Fruit fly (Drosophila melanogaster) whole organism, embryonic: ENCODE measurements around the gene CG33784.

Experiments used
- Aef1 ChIP-seq: fragments of 200-800 bp; sonication (Bioruptor generic); IDR thresholded peaks from 3 replicates; pipeline ENCODE4 v1.3.6; 2022; ENCODE audit warnings: missing biosample characterization, missing genetic modification characterization
- Atf6 ChIP-seq: fragments of 200-800 bp; sonication (Bioruptor generic); IDR thresholded peaks from 2 replicates; pipeline ENCODE4 v1.3.6; 2022; ENCODE audit warnings: missing biosample characterization, missing genetic modification characterization
- B-H1 ChIP-seq: fragments of 200-800 bp; sonication (Bioruptor generic); IDR thresholded peaks from 3 replicates; pipeline ENCODE4 v1.3.6; 2022; ENCODE audit warnings: missing biosample characterization, missing genetic modification characterization
- CG10267 ChIP-seq: fragments of 200-800 bp; sonication (Bioruptor generic); optimal IDR thresholded peaks from 2 replicates; lab custom pipeline; 2018; ENCODE audit warnings: missing biosample characterization, mild to moderate bottlenecking, missing genetic modification characterization, moderate library complexity
- CG10565 ChIP-seq: fragments of 200-800 bp; sonication (Bioruptor generic); optimal IDR thresholded peaks from 3 replicates; lab custom pipeline; 2016; ENCODE audit warnings: missing biosample characterization, mild to moderate bottlenecking, missing genetic modification characterization
- CG10654 ChIP-seq: fragments of 200-800 bp; sonication (Bioruptor generic); optimal IDR thresholded peaks from 2 replicates; lab custom pipeline; 2016; ENCODE audit warnings: missing biosample characterization, missing genetic modification characterization
- CG11696 ChIP-seq: fragments of 200-800 bp; sonication (Bioruptor generic); IDR thresholded peaks from 2 replicates; pipeline ENCODE4 v1.3.6; 2022; ENCODE audit warnings: missing biosample characterization, missing genetic modification characterization
- CG11723 ChIP-seq: fragments of 200-800 bp; sonication (Bioruptor generic); optimal IDR thresholded peaks from 2 replicates; lab custom pipeline; 2017; ENCODE audit warnings: missing biosample characterization, mild to moderate bottlenecking, missing genetic modification characterization
- CG1233 ChIP-seq: fragments of 200-800 bp; sonication (Bioruptor generic); optimal IDR thresholded peaks from 4 replicates; lab custom pipeline; 2018; ENCODE audit warnings: missing biosample characterization, mild to moderate bottlenecking, missing genetic modification characterization
- CG1602 ChIP-seq: fragments of 200-800 bp; sonication (Bioruptor generic); optimal IDR thresholded peaks from 3 replicates; lab custom pipeline; 2016; ENCODE audit warnings: missing biosample characterization, missing genetic modification characterization
- CG17912 ChIP-seq: fragments of 200-800 bp; sonication (Bioruptor generic); optimal IDR thresholded peaks from 2 replicates; lab custom pipeline; 2018; ENCODE audit warnings: missing biosample characterization, mild to moderate bottlenecking, missing genetic modification characterization
- CG18599 ChIP-seq: fragments of 200-800 bp; sonication (Bioruptor generic); optimal IDR thresholded peaks from 3 replicates; lab custom pipeline; 2017; ENCODE audit warnings: missing biosample characterization, missing genetic modification characterization, mild to moderate bottlenecking, moderate library complexity, missing genetic modification reagents
- CG2199 ChIP-seq: fragments of 200-800 bp; sonication (Bioruptor generic); IDR thresholded peaks from 3 replicates; pipeline ENCODE4 v1.3.6; 2022; ENCODE audit warnings: missing biosample characterization, missing genetic modification characterization
- CG2678 ChIP-seq: fragments of 200-800 bp; sonication (Bioruptor generic); optimal IDR thresholded peaks from 3 replicates; lab custom pipeline; 2019; ENCODE audit warnings: missing biosample characterization, mild to moderate bottlenecking, missing genetic modification characterization, moderate library complexity
- CG3995 ChIP-seq: fragments of 200-800 bp; sonication (Bioruptor generic); optimal IDR thresholded peaks from 3 replicates; lab custom pipeline; 2016; ENCODE audit warnings: missing biosample characterization, missing genetic modification characterization
- CG6813 ChIP-seq: fragments of 200-800 bp; sonication (Bioruptor generic); optimal IDR thresholded peaks from 2 replicates; lab custom pipeline; 2017; ENCODE audit warnings: missing biosample characterization, missing genetic modification characterization, mild to moderate bottlenecking, moderate library complexity, missing genetic modification reagents
- CG8765 ChIP-seq: fragments of 200-800 bp; sonication (Bioruptor generic); IDR thresholded peaks from 2 replicates; pipeline ENCODE4 v1.3.6; 2022; ENCODE audit warnings: missing biosample characterization, missing genetic modification characterization
- CG9437 ChIP-seq: fragments of 200-800 bp; sonication (Bioruptor generic); optimal IDR thresholded peaks from 2 replicates; lab custom pipeline; 2018; ENCODE audit warnings: missing biosample characterization, mild to moderate bottlenecking, missing genetic modification characterization
- CoRest ChIP-seq: fragments of 200-800 bp; sonication (Bioruptor generic); optimal IDR thresholded peaks from 3 replicates; lab custom pipeline; 2018; ENCODE audit warnings: missing biosample characterization, mild to moderate bottlenecking, missing genetic modification characterization, moderate library complexity
- Dip3 ChIP-seq: fragments of 200-800 bp; sonication (Bioruptor generic); optimal IDR thresholded peaks from 3 replicates; lab custom pipeline; 2016; ENCODE audit warnings: missing biosample characterization, missing genetic modification characterization
- ERR ChIP-seq: fragments of 200-800 bp; sonication (Bioruptor generic); optimal IDR thresholded peaks from 2 replicates; lab custom pipeline; 2016; ENCODE audit warnings: missing biosample characterization, missing genetic modification characterization
- GATAe ChIP-seq: fragments of 200-800 bp; sonication (Bioruptor generic); conservative IDR thresholded peaks from 2 replicates; pipeline ENCODE4 v1.3.6; 2022; ENCODE audit warnings: missing biosample characterization, missing genetic modification characterization
- HLH3B ChIP-seq: fragments of 200-800 bp; sonication (Bioruptor generic); IDR thresholded peaks from 2 replicates; pipeline ENCODE4 v1.3.6; 2022; ENCODE audit warnings: missing biosample characterization, missing genetic modification characterization
- Hr51 ChIP-seq, 2 experiments: fragments of 200-800 bp; sonication (Bioruptor generic); optimal IDR thresholded peaks; 2 replicates in 1 of 2; 3 replicates in 1 of 2; lab custom pipeline; 2016 to 2018; ENCODE audit warnings: missing biosample characterization in 2 of 2, missing genetic modification characterization in 2 of 2, mild to moderate bottlenecking in 1 of 2, moderate library complexity in 1 of 2
- Max ChIP-seq: fragments of 200-800 bp; sonication (Bioruptor generic); optimal IDR thresholded peaks from 2 replicates; lab custom pipeline; 2016; ENCODE audit warnings: missing biosample characterization, mild to moderate bottlenecking, missing genetic modification characterization
- Nf-YA ChIP-seq: fragments of 200-800 bp; sonication (Bioruptor generic); IDR thresholded peaks from 2 replicates; pipeline ENCODE4 v1.3.6; 2022; ENCODE audit warnings: missing biosample characterization, missing genetic modification characterization
- Optix ChIP-seq: fragments of 200-800 bp; sonication (Bioruptor generic); IDR thresholded peaks from 3 replicates; pipeline ENCODE4 v1.3.6; 2022; ENCODE audit warnings: missing biosample characterization, missing genetic modification characterization
- PHDP ChIP-seq: fragments of 200-800 bp; sonication (Bioruptor generic); optimal IDR thresholded peaks from 3 replicates; lab custom pipeline; 2018; ENCODE audit warnings: missing biosample characterization, mild to moderate bottlenecking, missing genetic modification characterization, moderate library complexity
- Ptx1 ChIP-seq: fragments of 200-800 bp; sonication (Bioruptor generic); IDR thresholded peaks from 2 replicates; pipeline ENCODE4 v1.3.6; 2022; ENCODE audit warnings: missing biosample characterization, missing genetic modification characterization
- Xbp1 ChIP-seq: fragments of 200-800 bp; sonication (Bioruptor generic); optimal IDR thresholded peaks from 3 replicates; lab custom pipeline; 2016; ENCODE audit warnings: missing biosample characterization, mild to moderate bottlenecking, missing genetic modification characterization
- al ChIP-seq: fragments of 200-800 bp; sonication (Bioruptor generic); IDR thresholded peaks from 2 replicates; pipeline ENCODE4 v1.3.6; 2022; ENCODE audit warnings: missing biosample characterization, missing genetic modification characterization
- bab2 ChIP-seq: fragments of 200-800 bp; sonication (Bioruptor generic); optimal IDR thresholded peaks from 2 replicates; lab custom pipeline; 2016; ENCODE audit warnings: missing biosample characterization, missing genetic modification characterization
- caup ChIP-seq: fragments of 200-800 bp; sonication (Bioruptor generic); optimal IDR thresholded peaks from 3 replicates; lab custom pipeline; 2017; ENCODE audit warnings: missing biosample characterization, mild to moderate bottlenecking, missing genetic modification characterization, moderate library complexity; ENCODE audit not compliant: severe bottlenecking
- crc ChIP-seq: fragments of 200-800 bp; sonication (Bioruptor generic); optimal IDR thresholded peaks from 2 replicates; lab custom pipeline; 2016; ENCODE audit warnings: missing biosample characterization, missing genetic modification characterization
- ems ChIP-seq: fragments of 200-800 bp; sonication (Bioruptor generic); optimal IDR thresholded peaks from 3 replicates; lab custom pipeline; 2016; ENCODE audit warnings: missing biosample characterization, missing genetic modification characterization
- fd64A ChIP-seq: fragments of 200-800 bp; sonication (Bioruptor generic); optimal IDR thresholded peaks from 3 replicates; lab custom pipeline; 2018; ENCODE audit warnings: missing biosample characterization, mild to moderate bottlenecking, missing genetic modification characterization
- hb ChIP-seq: fragments of 200-800 bp; sonication (Bioruptor generic); IDR thresholded peaks from 3 replicates; pipeline ENCODE4 v1.3.6; 2022; ENCODE audit warnings: missing biosample characterization, missing genetic modification characterization; ENCODE audit not compliant: partially characterized antibody
- ind ChIP-seq: fragments of 200-800 bp; sonication (Bioruptor generic); optimal IDR thresholded peaks from 3 replicates; lab custom pipeline; 2016; ENCODE audit warnings: missing biosample characterization, missing genetic modification characterization
- ken ChIP-seq: fragments of 200-800 bp; sonication (Bioruptor generic); IDR thresholded peaks from 3 replicates; pipeline ENCODE4 v1.3.6; 2022; ENCODE audit warnings: missing biosample characterization, missing genetic modification characterization
- lmd ChIP-seq: fragments of 200-800 bp; sonication (Bioruptor generic); IDR thresholded peaks from 2 replicates; pipeline ENCODE4 v1.3.6; 2022; ENCODE audit warnings: missing biosample characterization, missing genetic modification characterization
- luna ChIP-seq: fragments of 200-800 bp; sonication (Bioruptor generic); optimal IDR thresholded peaks from 2 replicates; lab custom pipeline; 2016; ENCODE audit warnings: missing biosample characterization, missing genetic modification characterization
- mam ChIP-seq: fragments of 200-800 bp; sonication (Bioruptor generic); optimal IDR thresholded peaks from 3 replicates; lab custom pipeline; 2016; ENCODE audit warnings: missing biosample characterization, missing genetic modification characterization
- nau ChIP-seq: fragments of 200-800 bp; sonication (Bioruptor generic); optimal IDR thresholded peaks from 3 replicates; lab custom pipeline; 2017; ENCODE audit warnings: missing biosample characterization, mild to moderate bottlenecking, missing genetic modification characterization, missing genetic modification reagents
- nom ChIP-seq: fragments of 200-800 bp; sonication (Bioruptor generic); optimal IDR thresholded peaks from 2 replicates; lab custom pipeline; 2017; ENCODE audit warnings: missing biosample characterization, missing genetic modification characterization, mild to moderate bottlenecking, moderate library complexity, missing genetic modification reagents
- odd ChIP-seq: fragments of 200-800 bp; sonication (Bioruptor generic); optimal IDR thresholded peaks from 2 replicates; lab custom pipeline; 2017; ENCODE audit warnings: missing biosample characterization, mild to moderate bottlenecking, missing genetic modification characterization
- prd ChIP-seq, 3 experiments: fragments of >200 bp in 2 of 3; fragments of 200-800 bp in 1 of 3; sonication (Bioruptor generic) in 1 of 3; optimal IDR thresholded peaks in 2 of 3; IDR thresholded peaks in 1 of 3; 2 replicates in 2 of 3; 3 replicates in 1 of 3; pipeline versions ENCODE4 v1.3.6 to Lab custom; 2017 to 2022; ENCODE audit warnings: missing biosample characterization in 1 of 3, missing genetic modification characterization in 1 of 3
- schlank ChIP-seq: fragments of 200-800 bp; sonication (Bioruptor generic); optimal IDR thresholded peaks from 2 replicates; lab custom pipeline; 2018; ENCODE audit warnings: missing biosample characterization, mild to moderate bottlenecking, missing genetic modification characterization
- sens ChIP-seq: fragments of 200-800 bp; sonication (Bioruptor generic); peaks from one replicate; lab custom pipeline; 2016; ENCODE audit warnings: missing biosample characterization, missing genetic modification characterization
- trh ChIP-seq: fragments of 200-800 bp; sonication (Bioruptor generic); optimal IDR thresholded peaks from 2 replicates; lab custom pipeline; 2016; ENCODE audit warnings: missing biosample characterization, missing genetic modification characterization
- vvl ChIP-seq: fragments of 200-800 bp; sonication (Bioruptor generic); IDR thresholded peaks from 2 replicates; pipeline ENCODE4 v1.3.6; 2022; ENCODE audit warnings: missing biosample characterization, missing genetic modification characterization
- zfh2 ChIP-seq: fragments of 200-800 bp; sonication (Bioruptor generic); optimal IDR thresholded peaks from 2 replicates; lab custom pipeline; 2016; ENCODE audit warnings: missing biosample characterization, missing genetic modification characterization

Gene CG33784

DNA sequence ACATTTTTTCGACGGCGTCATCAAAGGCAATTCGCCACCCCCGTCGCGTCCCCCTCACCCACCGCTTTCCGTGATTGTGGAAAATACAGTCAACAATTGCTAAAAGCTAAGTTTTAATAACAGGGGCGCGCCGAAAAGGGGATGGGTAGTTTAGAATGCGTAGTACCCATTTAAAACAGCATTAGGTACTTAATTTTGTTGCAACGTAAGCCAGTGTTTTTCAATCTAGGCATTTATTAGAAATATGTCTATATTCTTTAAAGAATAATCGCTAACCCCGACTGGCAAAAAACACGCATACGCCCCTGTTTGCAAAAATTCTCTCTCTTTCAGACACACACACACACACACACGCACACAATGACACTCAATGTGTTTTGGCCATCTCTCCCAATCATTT lies 17.2 kb downstream of the CG33784 start (continued):
- peak; percentile 35 for TF ChIP-seq luna (GFP tag; lab: Kevin White, UChicago)
- TF ChIP-seq fd64A (GFP tag; lab: Kevin White, UChicago) = no peak
- peak; percentile 45 for TF ChIP-seq ind
- peak; percentile 68; the same call in 1 of the 2 replicates for TF ChIP-seq CG8765
- no peak for TF ChIP-seq CG10565 (GFP tag; lab: Kevin White, UChicago)
- peak; percentile 45 for TF ChIP-seq PHDP (tag; lab: Kevin White, UChicago)
- TF ChIP-seq CG1233 = no peak
- TF ChIP-seq caup (GFP tag; lab: Kevin White, UChicago) = peak; percentile 70
- no peak for TF ChIP-seq CG17912 (GFP tag; lab: Kevin White, UChicago)
- TF ChIP-seq CG11723 = no peak
- TF ChIP-seq nau (GFP tag; lab: Kevin White, UChicago) = no peak
- TF ChIP-seq trh (GFP tag; lab: Kevin White, UChicago) = no peak
- no peak for TF ChIP-seq CG11696 (GFP tag; lab: Robert Waterston, UW)
- peak; percentile 65; the same call in 1 of the 2 replicates for TF ChIP-seq lmd
- peak; percentile 50 for TF ChIP-seq Ptx1 (GFP tag; lab: Robert Waterston, UW)
- no peak for TF ChIP-seq GATAe (GFP tag; lab: Robert Waterston, UW)
- TF ChIP-seq CG10267 = no peak
- TF ChIP-seq al = peak; percentile 80
- peak; percentile 71 for TF ChIP-seq Dip3 (GFP tag; lab: Kevin White, UChicago)
- peak; percentile 62 for TF ChIP-seq vvl
- peak; percentile 69 for TF ChIP-seq Aef1 (GFP tag; lab: Robert Waterston, UW)
- no peak for TF ChIP-seq Max (GFP tag; lab: Kevin White, UChicago)
- TF ChIP-seq ems (GFP tag; lab: Kevin White, UChicago) = peak; percentile 42
- 0 out of 3 replicates have a peak, but pooled peaks have one; percentile 53 for TF ChIP-seq ken (GFP tag; lab: Robert Waterston, UW)
- TF ChIP-seq nom = no peak
- TF ChIP-seq schlank (tag; lab: Kevin White, UChicago) = peak; percentile 68
- peak; percentile 83 for TF ChIP-seq zfh2 (GFP tag; lab: Kevin White, UChicago)
- no peak for TF ChIP-seq CG1602 (GFP tag; lab: Kevin White, UChicago)
- TF ChIP-seq crc = no peak
- no peak for TF ChIP-seq CG9437
- peak; percentile 29 for TF ChIP-seq Xbp1 (GFP tag; lab: Kevin White, UChicago)
- TF ChIP-seq CoRest (tag; lab: Kevin White, UChicago) = peak; percentile 47
- TF ChIP-seq B-H1 = no peak
- peak; percentile 86 for TF ChIP-seq CG18599 (GFP tag; lab: Kevin White, UChicago)
- TF ChIP-seq CG10654 = no peak
- TF ChIP-seq prd (optimal IDR thresholded peaks at IDR 0.05; lab: Kevin White, UChicago) = no peak
- peak; percentile 66 for TF ChIP-seq prd (GFP tag; IDR thresholded peaks at IDR 0.05; lab: Robert Waterston, UW)
- TF ChIP-seq CG2199 (GFP tag; lab: Robert Waterston, UW) = no peak
- TF ChIP-seq ERR = peak; percentile 5
- no peak for TF ChIP-seq hb (GFP tag; lab: Robert Waterston, UW)
- peak; percentile 14; the same call in 1 of the 2 replicates for TF ChIP-seq HLH3B
- TF ChIP-seq odd (GFP tag; lab: Kevin White, UChicago) = no peak
- TF ChIP-seq CG2678 (tag; lab: Kevin White, UChicago) = peak; percentile 70
- TF ChIP-seq CG3995 (GFP tag; lab: Kevin White, UChicago) = peak; percentile 16
- TF ChIP-seq Optix = no peak
- TF ChIP-seq sens = peak; percentile 74
- TF ChIP-seq Atf6 (GFP tag; lab: Robert Waterston, UW) = peak; percentile 70
- peak; percentile 7 for TF ChIP-seq bab2 (GFP tag; lab: Kevin White, UChicago)
- TF ChIP-seq Hr51 (GFP tag; optimal IDR thresholded peaks at IDR 0.05; lab: Kevin White, UChicago) = peak; percentile 34 to 37
- peak; percentile 21 for TF ChIP-seq CG6813 (GFP tag; lab: Kevin White, UChicago)
- peak; percentile 21; the same call in 1 of the 2 replicates for TF ChIP-seq Nf-YA (GFP tag; lab: Robert Waterston, UW)
- peak; percentile 70 for TF ChIP-seq mam (GFP tag; lab: Kevin White, UChicago)
